Fruit fly (Drosophila melanogaster) whole organism, prepupa: ENCODE measurements around the gene CG6678.

Experiments
- CG11902 ChIP-seq: fragments of 200-800 bp; sonication (Bioruptor generic); optimal IDR thresholded peaks from 3 replicates; lab custom pipeline; 2016; ENCODE audit warnings: missing biosample characterization, missing genetic modification characterization
- CG16779 ChIP-seq: fragments of 200-800 bp; sonication (Bioruptor generic); optimal IDR thresholded peaks from 3 replicates; lab custom pipeline; 2017; ENCODE audit warnings: missing biosample characterization, mild to moderate bottlenecking, missing genetic modification characterization
- CG32006 ChIP-seq: fragments of 200-800 bp; sonication (Bioruptor generic); optimal IDR thresholded peaks from 3 replicates; lab custom pipeline; 2017; ENCODE audit warnings: missing biosample characterization, mild to moderate bottlenecking, missing genetic modification characterization
- CG4318 ChIP-seq: fragments of 200-800 bp; sonication (Bioruptor generic); optimal IDR thresholded peaks from 3 replicates; lab custom pipeline; 2017; ENCODE audit warnings: missing biosample characterization, mild to moderate bottlenecking, missing genetic modification characterization
- CG6163 ChIP-seq: fragments of 200-800 bp; sonication (Bioruptor generic); IDR thresholded peaks from 3 replicates; pipeline ENCODE4 v1.3.6; 2022; ENCODE audit warnings: missing biosample characterization, missing genetic modification characterization
- CG6808 ChIP-seq: fragments of 200-800 bp; sonication (Bioruptor generic); optimal IDR thresholded peaks from 3 replicates; lab custom pipeline; 2017; ENCODE audit warnings: missing biosample characterization, missing genetic modification characterization, mild to moderate bottlenecking, moderate library complexity, missing genetic modification reagents
- CG8119 ChIP-seq: fragments of 200-800 bp; sonication (Bioruptor generic); IDR thresholded peaks from 3 replicates; pipeline ENCODE4 v1.3.6; 2022; ENCODE audit warnings: missing biosample characterization, missing genetic modification characterization
- Ets96B ChIP-seq: fragments of 200-800 bp; optimal IDR thresholded peaks from 2 replicates; lab custom pipeline; 2019; ENCODE audit warnings: missing biosample characterization, mild to moderate bottlenecking, missing genetic modification characterization, moderate library complexity
- Hr4 ChIP-seq: fragments of 200-800 bp; sonication (Bioruptor generic); optimal IDR thresholded peaks from 3 replicates; lab custom pipeline; 2016; ENCODE audit warnings: missing biosample characterization, missing genetic modification characterization
- Lpt ChIP-seq: fragments of 200-800 bp; sonication (Bioruptor generic); optimal IDR thresholded peaks from 3 replicates; lab custom pipeline; 2016; ENCODE audit warnings: missing biosample characterization, missing genetic modification characterization
- OdsH ChIP-seq: fragments of 200-800 bp; sonication (Bioruptor generic); optimal IDR thresholded peaks from 3 replicates; lab custom pipeline; 2016; ENCODE audit warnings: missing biosample characterization, missing genetic modification characterization
- Sox14 ChIP-seq: fragments of 200-800 bp; sonication (Bioruptor generic); optimal IDR thresholded peaks from 3 replicates; lab custom pipeline; 2016; ENCODE audit warnings: missing biosample characterization, missing genetic modification characterization
- Sox15 ChIP-seq: fragments of 200-800 bp; sonication (Bioruptor generic); optimal IDR thresholded peaks from 3 replicates; lab custom pipeline; 2016; ENCODE audit warnings: missing biosample characterization, missing genetic modification characterization

DNA sequence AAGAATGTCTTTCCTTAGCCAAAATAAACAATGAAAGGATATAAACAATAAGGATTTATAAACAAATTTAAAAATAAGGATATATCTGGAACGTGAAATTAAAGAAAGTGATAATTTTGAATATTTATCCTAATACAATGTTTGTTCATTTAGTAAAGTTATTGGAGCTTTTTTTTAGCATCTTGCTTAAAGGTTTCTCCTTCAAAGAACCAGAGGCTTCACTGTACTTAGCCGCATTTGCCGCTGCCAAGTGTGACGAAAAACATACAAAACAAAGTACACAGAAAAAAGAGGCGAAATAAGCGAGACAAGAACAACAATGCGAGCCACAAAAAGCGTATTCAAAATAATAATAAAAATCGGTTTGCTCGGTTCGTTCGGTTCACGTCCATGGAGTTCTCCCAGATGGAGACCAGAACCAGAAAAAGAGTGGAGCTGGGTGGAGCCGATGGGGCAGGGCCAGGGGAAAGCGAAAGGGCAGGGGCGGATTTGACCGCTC is 54.6 kb downstream of the CG6678 start:
- peak; percentile 92 for TF ChIP-seq Sox14 (GFP tag; lab: Kevin White, UChicago)
- peak; percentile 97 for TF ChIP-seq Ets96B (tag; lab: Kevin White, UChicago)
- TF ChIP-seq CG32006 (GFP tag; lab: Kevin White, UChicago), result peak; percentile 87
- peak; percentile 87 for TF ChIP-seq CG6163 (GFP tag; lab: Robert Waterston, UW)
- TF ChIP-seq CG11902 (GFP tag; lab: Kevin White, UChicago), result peak; percentile 93
- TF ChIP-seq OdsH (GFP tag; lab: Kevin White, UChicago), result peak; percentile 94
- peak; percentile 72 for TF ChIP-seq Lpt
- peak; percentile 90 for TF ChIP-seq CG8119 (GFP tag; lab: Robert Waterston, UW)
- TF ChIP-seq CG16779, result peak; percentile 86
- peak; percentile 86 for TF ChIP-seq Hr4 (GFP tag; lab: Kevin White, UChicago)
- peak; percentile 97 for TF ChIP-seq CG6808
- TF ChIP-seq CG4318 (GFP tag; lab: Kevin White, UChicago), result peak; percentile 80
- peak; percentile 94 for TF ChIP-seq Sox15
